Worm (Caenorhabditis elegans) whole organism, L2 larva: ENCODE measurements around the gene nlp-52.

ENCODE experiments used
- aly-2 ChIP-seq: fragments of 150-350 bp; optimal IDR thresholded peaks from 2 replicates; lab custom pipeline; 2014; ENCODE audit warnings: missing biosample characterization, missing genetic modification characterization
- ama-1 ChIP-seq: fragments of 150-350 bp; optimal IDR thresholded peaks from 2 replicates; lab custom pipeline; 2018; ENCODE audit warnings: inconsistent platforms
- ceh-82 ChIP-seq: fragments of 150-350 bp; optimal IDR thresholded peaks from 2 replicates; lab custom pipeline; 2014; ENCODE audit warnings: missing biosample characterization, missing genetic modification characterization
- crh-2 ChIP-seq: sonication (generic microtip); optimal IDR thresholded peaks from 2 replicates; lab custom pipeline; 2017; ENCODE audit warnings: missing biosample characterization, missing genetic modification characterization
- lin-39 ChIP-seq: fragments of 150-350 bp; optimal IDR thresholded peaks from 2 replicates; lab custom pipeline; 2014; ENCODE audit warnings: missing biosample characterization, missing genetic modification reagents, missing genetic modification characterization
- mdl-1 ChIP-seq, 2 experiments: fragments of 150-350 bp in 1 of 2; sonication (generic microtip) in 1 of 2; optimal IDR thresholded peaks; 2 replicates each; lab custom pipeline; 2017; ENCODE audit warnings: missing biosample characterization in 2 of 2, missing genetic modification characterization in 2 of 2
- nhr-25 ChIP-seq: fragments of 150-350 bp; sonication (generic microtip); optimal IDR thresholded peaks from 3 replicates; lab custom pipeline; 2014; ENCODE audit warnings: missing biosample characterization, missing genetic modification characterization
- nhr-77 ChIP-seq: fragments of 150-350 bp; optimal IDR thresholded peaks from 2 replicates; lab custom pipeline; 2014; ENCODE audit warnings: missing biosample characterization, missing genetic modification characterization
- sma-9 ChIP-seq, 2 experiments: fragments of 150-350 bp in 1 of 2; sonication (generic microtip) in 1 of 2; optimal IDR thresholded peaks; 2 replicates each; lab custom pipeline; 2014 to 2016; ENCODE audit warnings: missing genetic modification characterization in 2 of 2, mild to moderate bottlenecking in 1 of 2, missing biosample characterization in 1 of 2, missing compliant biosample characterization in 1 of 2, missing genetic modification reagents in 1 of 2, moderate library complexity in 1 of 2
- snpc-4 ChIP-seq: fragments of 150-350 bp; optimal IDR thresholded peaks from 2 replicates; lab custom pipeline; 2014; ENCODE audit warnings: missing biosample characterization, missing genetic modification characterization
- unc-62 ChIP-seq: fragments of 150-350 bp; optimal IDR thresholded peaks from 2 replicates; lab custom pipeline; 2014; ENCODE audit warnings: missing biosample characterization, missing genetic modification reagents, missing genetic modification characterization
- zag-1 ChIP-seq: fragments of 150-350 bp; optimal IDR thresholded peaks from 2 replicates; lab custom pipeline; 2014; ENCODE audit warnings: missing biosample characterization, missing genetic modification characterization
- ztf-11 ChIP-seq: sonication (generic microtip); optimal IDR thresholded peaks from 2 replicates; lab custom pipeline; 2017; ENCODE audit warnings: missing biosample characterization, missing genetic modification characterization

DNA sequence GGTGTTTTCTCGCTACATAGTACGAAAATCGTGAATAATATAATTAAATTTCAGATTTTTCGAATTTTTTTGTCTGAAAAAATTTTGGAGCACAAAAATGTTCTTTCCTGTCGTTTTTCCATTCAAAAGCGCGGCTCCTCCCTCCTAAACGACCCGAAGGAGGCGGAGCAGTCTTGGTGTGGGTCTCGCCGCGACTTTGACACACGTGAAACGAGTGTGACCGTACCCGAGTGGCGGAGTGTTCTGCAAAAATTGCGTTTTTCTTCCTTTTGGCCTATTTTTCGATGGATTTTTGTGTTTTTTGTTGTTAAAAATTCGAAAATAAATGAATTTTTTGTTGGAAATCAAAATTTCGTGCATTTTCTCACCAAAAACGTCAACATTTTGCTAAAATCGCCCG lies 32.0 kb downstream of the nlp-52 start, which contains the start of gene snt-2:
- no peak for TF ChIP-seq unc-62 (GFP tag; lab: Kevin White, UChicago)
- TF ChIP-seq sma-9 (GFP tag; optimal IDR thresholded peaks at IDR 0.05; lab: Kevin White, UChicago): peak; percentile 40
- no peak for TF ChIP-seq sma-9 (tag; optimal IDR thresholded peaks at IDR 0.05; lab: Kevin White, UChicago)
- no peak for TF ChIP-seq nhr-77 (tag; lab: Kevin White, UChicago)
- no peak for TF ChIP-seq ama-1 (lab: Kevin White, UChicago)
- peak; percentile 25 for TF ChIP-seq snpc-4
- TF ChIP-seq lin-39 (tag; lab: Kevin White, UChicago): no peak
- TF ChIP-seq crh-2 (tag; lab: Kevin White, UChicago): peak; percentile 81
- TF ChIP-seq mdl-1 (tag; optimal IDR thresholded peaks at IDR 0.05; lab: Kevin White, UChicago): peak in 1 of 2 experiments; percentile 39
- no peak for TF ChIP-seq zag-1
- TF ChIP-seq aly-2: no peak
- peak; percentile 50 for TF ChIP-seq nhr-25 (tag; lab: Kevin White, UChicago)
- no peak for TF ChIP-seq ceh-82 (tag; lab: Kevin White, UChicago)
- TF ChIP-seq ztf-11: no peak
